Fruit fly (Drosophila melanogaster): ENCODE measurements around the gene Stip1.

Gene Stip1

DNA sequence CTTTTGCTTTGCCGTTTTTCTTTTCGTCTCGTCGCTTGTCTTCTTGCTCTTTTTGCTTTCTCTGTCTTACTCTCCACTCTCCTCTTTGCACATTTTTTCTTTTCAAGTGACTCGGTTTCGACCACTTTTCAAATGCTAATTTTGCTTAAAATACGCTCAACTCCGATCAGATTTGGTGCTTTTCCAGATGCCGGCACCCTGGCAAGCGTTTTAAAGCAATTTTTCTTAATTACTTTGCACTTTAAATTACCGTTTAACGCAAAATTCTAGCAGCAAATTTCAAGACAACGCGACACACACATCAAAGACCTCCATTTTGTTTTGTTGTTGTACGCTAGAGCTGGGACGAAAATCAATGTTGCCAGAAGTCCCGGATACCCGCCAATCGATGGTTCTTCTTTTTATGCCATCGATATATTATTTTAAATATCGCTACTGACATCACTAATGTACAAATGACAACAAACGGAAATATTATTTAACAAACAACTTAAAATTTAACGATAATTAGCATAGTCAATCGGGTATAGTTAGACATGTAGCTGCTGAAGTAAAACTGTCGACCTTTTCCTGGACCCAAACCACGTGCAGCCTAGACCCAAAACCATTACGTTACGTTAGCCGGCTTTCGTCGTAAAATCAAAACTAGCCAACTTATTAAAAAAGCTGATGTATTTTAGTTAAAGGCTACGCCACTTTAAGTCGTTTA is 44.3 kb upstream of the Stip1 start, which contains the start of gene kis (continued):
- TF ChIP-seq CG7372 (GFP tag; IDR thresholded peaks at IDR 0.05) (no peak), CG9876 (GFP tag; optimal IDR thresholded peaks at IDR 0.05) (no peak), Dip3 (GFP tag; optimal IDR thresholded peaks at IDR 0.05) (peak; percentile 31), C15 (GFP tag; IDR thresholded peaks at IDR 0.05) (no peak), CG3838 (GFP tag; optimal IDR thresholded peaks at IDR 0.05) (peak; percentile 4), tna (GFP tag; IDR thresholded peaks at IDR 0.05; ENCODE audit: partially characterized antibody) (peak; percentile 91), NC2α (GFP tag; optimal IDR thresholded peaks at IDR 0.05) (peak; percentile 0), E2f2 (GFP tag; IDR thresholded peaks at IDR 0.05) (peak; percentile 51), CG1529 (GFP tag; optimal IDR thresholded peaks at IDR 0.05) (no peak), Nf-YA (GFP tag; IDR thresholded peaks at IDR 0.05) (no peak), sr (GFP tag; IDR thresholded peaks at IDR 0.05) (no peak), CG5953 (GFP tag; IDR thresholded peaks at IDR 0.05) (no peak), CG8478 (optimal IDR thresholded peaks at IDR 0.05) (no peak), CG11247 (GFP tag; IDR thresholded peaks at IDR 0.05) (peak; percentile 19; the same call in 1 of the 2 replicates), CG7839 (tag; optimal IDR thresholded peaks at IDR 0.05) (peak; percentile 35), CG10147 (GFP tag; optimal IDR thresholded peaks at IDR 0.05) (peak; percentile 47), CG12942 (GFP tag; optimal IDR thresholded peaks at IDR 0.05) (peak; percentile 30), repo (GFP tag; optimal IDR thresholded peaks at IDR 0.05) (peak; percentile 12), Six4 (GFP tag; optimal IDR thresholded peaks at IDR 0.05) (no peak), CG17186 (GFP tag; optimal IDR thresholded peaks at IDR 0.05) (peak; percentile 34), zfh1 (GFP tag; IDR thresholded peaks at IDR 0.05) (peak; percentile 39; the same call in 2 of the 3 replicates), CG3726 (GFP tag; IDR thresholded peaks at IDR 0.05) (no peak), Chrac-16 (GFP tag; optimal IDR thresholded peaks at IDR 0.05) (peak; percentile 3), mirr (GFP tag; optimal IDR thresholded peaks at IDR 0.05) (no peak), mld (GFP tag; IDR thresholded peaks at IDR 0.05; ENCODE audit: partially characterized antibody) (peak; percentile 89), CG6272 (GFP tag; IDR thresholded peaks at IDR 0.05) (peak; percentile 66), btn (GFP tag; optimal IDR thresholded peaks at IDR 0.05) (peak; percentile 2), ap (GFP tag; IDR thresholded peaks at IDR 0.05) (no peak), Ada2b (GFP tag; IDR thresholded peaks at IDR 0.05) (no peak), gcm (GFP tag; optimal IDR thresholded peaks at IDR 0.05) (peak; percentile 21), CG10431 (GFP tag; optimal IDR thresholded peaks at IDR 0.05) (peak; percentile 16), gem (tag; optimal IDR thresholded peaks at IDR 0.05) (peak; percentile 43), BtbVII (GFP tag; optimal IDR thresholded peaks at IDR 0.05) (no peak), CG12391 (tag; optimal IDR thresholded peaks at IDR 0.05) (peak; percentile 64), pan (optimal IDR thresholded peaks at IDR 0.05) (no peak), pan (GFP tag; optimal IDR thresholded peaks at IDR 0.05 in 1 of 2, IDR thresholded peaks at IDR 0.05 in 1 of 2) (no peak), HmgD (GFP tag; optimal IDR thresholded peaks at IDR 0.05) (peak; percentile 70), Side (GFP tag; optimal IDR thresholded peaks at IDR 0.05) (peak; percentile 34), ab (GFP tag; optimal IDR thresholded peaks at IDR 0.05) (peak; percentile 11), Atf-2 (GFP tag; optimal IDR thresholded peaks at IDR 0.05) (no peak), Awh (GFP tag; IDR thresholded peaks at IDR 0.05) (no peak), salm (tag; optimal IDR thresholded peaks at IDR 0.05) (peak; percentile 32), lov (optimal IDR thresholded peaks at IDR 0.05) (no peak), lov (GFP tag; IDR thresholded peaks at IDR 0.05) (0 out of 3 replicates have a peak, but pooled peaks have one; percentile 48), CG2129 (GFP tag; IDR thresholded peaks at IDR 0.05; ENCODE audit: partially characterized antibody) (peak; percentile 93), dmrt11E (tag; optimal IDR thresholded peaks at IDR 0.05) (no peak), Dref (GFP tag; IDR thresholded peaks at IDR 0.05) (peak; percentile 90), gce (GFP tag; IDR thresholded peaks at IDR 0.05) (no peak), trem (tag; optimal IDR thresholded peaks at IDR 0.05) (peak; percentile 76), CG9817 (tag; optimal IDR thresholded peaks at IDR 0.05) (peak; percentile 36)
